Fruit fly (Drosophila melanogaster) whole organism, embryonic: ENCODE results near the gene eIF3h.
A peak's percentile ranks its signal among the peaks of the same experiment; 100 is the strongest.

ENCODE experiments used
- Blimp-1 ChIP-seq: fragments of 200-800 bp; sonication (Bioruptor generic); optimal IDR thresholded peaks from 3 replicates; lab custom pipeline; 2018; ENCODE audit warnings: missing biosample characterization, missing genetic modification characterization, mild to moderate bottlenecking, moderate library complexity, missing genetic modification reagents
- BtbVII ChIP-seq: fragments of 200-800 bp; sonication (Bioruptor generic); optimal IDR thresholded peaks from 3 replicates; lab custom pipeline; 2017; ENCODE audit warnings: missing biosample characterization, mild to moderate bottlenecking, missing genetic modification characterization
- C15 ChIP-seq: fragments of 200-800 bp; sonication (Bioruptor generic); IDR thresholded peaks from 3 replicates; pipeline ENCODE4 v1.3.6; 2022; ENCODE audit warnings: missing biosample characterization, missing genetic modification characterization
- CG10366 ChIP-seq: fragments of 200-800 bp; sonication (Bioruptor generic); IDR thresholded peaks from 2 replicates; pipeline ENCODE4 v1.3.6; 2022; ENCODE audit warnings: missing biosample characterization, missing genetic modification characterization
- CG10654 ChIP-seq: fragments of 200-800 bp; sonication (Bioruptor generic); optimal IDR thresholded peaks from 2 replicates; lab custom pipeline; 2016; ENCODE audit warnings: missing biosample characterization, missing genetic modification characterization
- CG11696 ChIP-seq: fragments of 200-800 bp; sonication (Bioruptor generic); IDR thresholded peaks from 2 replicates; pipeline ENCODE4 v1.3.6; 2022; ENCODE audit warnings: missing biosample characterization, missing genetic modification characterization
- CG13123 ChIP-seq: fragments of 200-800 bp; sonication (Bioruptor generic); optimal IDR thresholded peaks from 2 replicates; lab custom pipeline; 2016; ENCODE audit warnings: missing biosample characterization, missing genetic modification characterization
- CG14050 ChIP-seq: fragments of 200-800 bp; sonication (Bioruptor generic); IDR thresholded peaks from 3 replicates; pipeline ENCODE4 v1.3.6; 2022; ENCODE audit warnings: missing biosample characterization, missing genetic modification characterization
- CG14667 ChIP-seq: fragments of 200-800 bp; sonication (Bioruptor generic); IDR thresholded peaks from 2 replicates; pipeline ENCODE4 v1.3.6; 2022; ENCODE audit warnings: missing biosample characterization, missing genetic modification characterization
- CG15696 ChIP-seq: fragments of 200-800 bp; sonication (Bioruptor generic); optimal IDR thresholded peaks from 2 replicates; lab custom pipeline; 2019; ENCODE audit warnings: missing biosample characterization, mild to moderate bottlenecking, missing genetic modification characterization, moderate library complexity
- CG17361 ChIP-seq: fragments of 200-800 bp; sonication (Bioruptor generic); IDR thresholded peaks from 3 replicates; pipeline ENCODE4 v1.3.6; 2022; ENCODE audit warnings: missing biosample characterization, missing genetic modification characterization
- CG17568 ChIP-seq: fragments of 200-800 bp; sonication (Bioruptor generic); optimal IDR thresholded peaks from 2 replicates; lab custom pipeline; 2018; ENCODE audit warnings: missing biosample characterization, mild to moderate bottlenecking, missing genetic modification characterization, moderate library complexity
- CG18011 ChIP-seq: fragments of 200-800 bp; sonication (Bioruptor generic); optimal IDR thresholded peaks from 2 replicates; lab custom pipeline; 2017; ENCODE audit warnings: missing biosample characterization, missing genetic modification characterization, mild to moderate bottlenecking, moderate library complexity, missing genotype
- CG2116 ChIP-seq: fragments of 200-800 bp; sonication (Bioruptor generic); optimal IDR thresholded peaks from 3 replicates; lab custom pipeline; 2018; ENCODE audit warnings: missing biosample characterization, mild to moderate bottlenecking, missing genetic modification characterization
- CG2678 ChIP-seq: fragments of 200-800 bp; sonication (Bioruptor generic); optimal IDR thresholded peaks from 3 replicates; lab custom pipeline; 2019; ENCODE audit warnings: missing biosample characterization, mild to moderate bottlenecking, missing genetic modification characterization, moderate library complexity
- CG34376 ChIP-seq: fragments of 200-800 bp; sonication (Bioruptor generic); optimal IDR thresholded peaks from 2 replicates; lab custom pipeline; 2018; ENCODE audit warnings: missing biosample characterization, mild to moderate bottlenecking, missing genetic modification characterization
- CG4328 ChIP-seq: fragments of 200-800 bp; sonication (Bioruptor generic); optimal IDR thresholded peaks from 3 replicates; lab custom pipeline; 2017; ENCODE audit warnings: missing biosample characterization, missing genetic modification reagents, missing genetic modification characterization
- CG4820 ChIP-seq: fragments of 200-800 bp; sonication (Bioruptor generic); optimal IDR thresholded peaks from 3 replicates; lab custom pipeline; 2016; ENCODE audit warnings: missing biosample characterization, missing genetic modification characterization
- CG5245 ChIP-seq: fragments of 200-800 bp; sonication (Bioruptor generic); optimal IDR thresholded peaks from 3 replicates; lab custom pipeline; 2016; ENCODE audit warnings: missing biosample characterization, missing genetic modification characterization
- CG6854 ChIP-seq: fragments of 200-800 bp; sonication (Bioruptor generic); optimal IDR thresholded peaks from 3 replicates; lab custom pipeline; 2017; ENCODE audit warnings: missing biosample characterization, mild to moderate bottlenecking, missing genetic modification characterization
- CG9727 ChIP-seq: fragments of 200-800 bp; sonication (Bioruptor generic); optimal IDR thresholded peaks from 3 replicates; lab custom pipeline; 2017; ENCODE audit warnings: missing biosample characterization, mild to moderate bottlenecking, missing genetic modification characterization
- CG9797 ChIP-seq: fragments of 200-800 bp; sonication (Bioruptor generic); optimal IDR thresholded peaks from 3 replicates; lab custom pipeline; 2018; ENCODE audit warnings: missing biosample characterization, mild to moderate bottlenecking, missing genetic modification characterization
- CG9932 ChIP-seq: fragments of 200-800 bp; sonication (Bioruptor generic); IDR thresholded peaks from 2 replicates; pipeline ENCODE4 v1.3.6; 2022; ENCODE audit warnings: missing biosample characterization, missing genetic modification characterization
- Chrac-16 ChIP-seq: fragments of 200-800 bp; sonication (Bioruptor generic); optimal IDR thresholded peaks from 3 replicates; lab custom pipeline; 2016; ENCODE audit warnings: missing biosample characterization, missing genetic modification characterization
- CkIIα-i1 ChIP-seq: fragments of 200-800 bp; sonication (Bioruptor generic); IDR thresholded peaks from 2 replicates; pipeline ENCODE4 v1.3.6; 2022; ENCODE audit warnings: missing biosample characterization, missing genetic modification characterization
- Fer2 ChIP-seq: fragments of 200-800 bp; sonication (Bioruptor generic); optimal IDR thresholded peaks from 2 replicates; lab custom pipeline; 2018; ENCODE audit warnings: missing biosample characterization, mild to moderate bottlenecking, missing genetic modification characterization, moderate library complexity
- GATAe ChIP-seq: fragments of 200-800 bp; sonication (Bioruptor generic); conservative IDR thresholded peaks from 2 replicates; pipeline ENCODE4 v1.3.6; 2022; ENCODE audit warnings: missing biosample characterization, missing genetic modification characterization
- Gsc ChIP-seq: fragments of 200-800 bp; sonication (Bioruptor generic); IDR thresholded peaks from 2 replicates; pipeline ENCODE4 v1.3.6; 2022; ENCODE audit warnings: missing biosample characterization, missing genetic modification characterization
- HLHmδ ChIP-seq: fragments of 200-800 bp; sonication (Bioruptor generic); optimal IDR thresholded peaks from 2 replicates; lab custom pipeline; 2018; ENCODE audit warnings: missing biosample characterization, mild to moderate bottlenecking, missing genetic modification characterization, moderate library complexity
- Lhr ChIP-seq: fragments of 200-800 bp; sonication (Bioruptor generic); optimal IDR thresholded peaks from 3 replicates; lab custom pipeline; 2017; ENCODE audit warnings: mild to moderate bottlenecking, missing biosample characterization, missing genetic modification reagents, missing genetic modification characterization
- Spps ChIP-seq: fragments of 200-800 bp; sonication (Bioruptor generic); optimal IDR thresholded peaks from 2 replicates; lab custom pipeline; 2018; ENCODE audit warnings: missing biosample characterization, mild to moderate bottlenecking, missing genetic modification characterization
- Ssrp ChIP-seq: fragments of 200-800 bp; sonication (Bioruptor generic); optimal IDR thresholded peaks from 2 replicates; lab custom pipeline; 2018; ENCODE audit warnings: missing biosample characterization, mild to moderate bottlenecking, missing genetic modification characterization, moderate library complexity
- Xrp1 ChIP-seq: fragments of 200-800 bp; sonication (Bioruptor generic); IDR thresholded peaks from 2 replicates; pipeline ENCODE4 v1.3.6; 2022; ENCODE audit warnings: missing biosample characterization, missing genetic modification characterization
- ap ChIP-seq: fragments of 200-800 bp; sonication (Bioruptor generic); IDR thresholded peaks from 2 replicates; pipeline ENCODE4 v1.3.6; 2022; ENCODE audit warnings: missing biosample characterization, missing genetic modification characterization
- bowl ChIP-seq: fragments of 200-800 bp; sonication (Bioruptor generic); IDR thresholded peaks from 2 replicates; pipeline ENCODE4 v1.3.6; 2022; ENCODE audit warnings: missing biosample characterization, missing genetic modification characterization
- cad ChIP-seq: fragments of >200 bp; optimal IDR thresholded peaks from 2 replicates; lab custom pipeline; 2017; ENCODE audit warnings: missing biosample characterization, missing genetic modification characterization
- gcm ChIP-seq: fragments of 200-800 bp; sonication (Bioruptor generic); optimal IDR thresholded peaks from 2 replicates; lab custom pipeline; 2019; ENCODE audit warnings: missing biosample characterization, mild to moderate bottlenecking, missing genetic modification characterization, moderate library complexity
- gsb-n ChIP-seq: fragments of 200-800 bp; sonication (Bioruptor generic); optimal IDR thresholded peaks from 3 replicates; lab custom pipeline; 2018; ENCODE audit warnings: missing biosample characterization, mild to moderate bottlenecking, missing genetic modification characterization
- lilli ChIP-seq: fragments of 200-800 bp; sonication (Bioruptor generic); optimal IDR thresholded peaks from 3 replicates; lab custom pipeline; 2016; ENCODE audit warnings: missing biosample characterization, missing genetic modification characterization
- nerfin-2 ChIP-seq: fragments of 200-800 bp; sonication (Bioruptor generic); IDR thresholded peaks from 2 replicates; pipeline ENCODE4 v1.3.6; 2022; ENCODE audit warnings: missing biosample characterization, missing genetic modification characterization; ENCODE audit not compliant: partially characterized antibody
- odd ChIP-seq: fragments of 200-800 bp; sonication (Bioruptor generic); optimal IDR thresholded peaks from 2 replicates; lab custom pipeline; 2017; ENCODE audit warnings: missing biosample characterization, mild to moderate bottlenecking, missing genetic modification characterization
- onecut ChIP-seq: fragments of 200-800 bp; sonication (Bioruptor generic); IDR thresholded peaks from 2 replicates; pipeline ENCODE4 v1.3.6; 2022; ENCODE audit warnings: missing biosample characterization, missing genetic modification characterization
- pho ChIP-seq: fragments of 200-800 bp; sonication (Bioruptor generic); optimal IDR thresholded peaks from 2 replicates; lab custom pipeline; 2016; ENCODE audit warnings: missing biosample characterization, missing genetic modification characterization
- scrt ChIP-seq: fragments of 200-800 bp; sonication (Bioruptor generic); optimal IDR thresholded peaks from 2 replicates; lab custom pipeline; 2018; ENCODE audit warnings: missing biosample characterization, mild to moderate bottlenecking, missing genetic modification characterization, moderate library complexity
- shn ChIP-seq: fragments of 200-800 bp; sonication (Bioruptor generic); optimal IDR thresholded peaks from 3 replicates; lab custom pipeline; 2016; ENCODE audit warnings: missing biosample characterization, missing genetic modification characterization
- slou ChIP-seq: fragments of 200-800 bp; sonication (Bioruptor generic); optimal IDR thresholded peaks from 3 replicates; lab custom pipeline; 2016; ENCODE audit warnings: missing biosample characterization, missing genetic modification characterization
- slp2 ChIP-seq: fragments of 200-800 bp; sonication (Bioruptor generic); optimal IDR thresholded peaks from 2 replicates; lab custom pipeline; 2016; ENCODE audit warnings: missing biosample characterization, missing genetic modification characterization
- sna ChIP-seq: fragments of 200-800 bp; sonication (Bioruptor generic); IDR thresholded peaks from 2 replicates; pipeline ENCODE4 v1.3.6; 2022; ENCODE audit warnings: missing biosample characterization, missing genetic modification characterization; ENCODE audit not compliant: partially characterized antibody
- trh ChIP-seq: fragments of 200-800 bp; sonication (Bioruptor generic); optimal IDR thresholded peaks from 2 replicates; lab custom pipeline; 2016; ENCODE audit warnings: missing biosample characterization, missing genetic modification characterization
- twi ChIP-seq: fragments of 200-800 bp; optimal IDR thresholded peaks from 2 replicates; lab custom pipeline; 2019; ENCODE audit warnings: missing biosample characterization, mild to moderate bottlenecking, missing genetic modification characterization, moderate library complexity
- usp ChIP-seq: fragments of >200 bp; optimal IDR thresholded peaks from 2 replicates; lab custom pipeline; 2017; ENCODE audit warnings: missing biosample characterization, missing genetic modification characterization
- vvl ChIP-seq: fragments of 200-800 bp; sonication (Bioruptor generic); IDR thresholded peaks from 2 replicates; pipeline ENCODE4 v1.3.6; 2022; ENCODE audit warnings: missing biosample characterization, missing genetic modification characterization

eIF3h gene

dm6 chr2L:5093772-5094350, 41.0 kb upstream of the eIF3h start, which contains the start of gene CG5828 (continued):
- TF ChIP-seq CG4820 = no peak
- no peak for TF ChIP-seq pho (GFP tag; lab: Kevin White, UChicago)
- no peak for TF ChIP-seq CG34376 (GFP tag; lab: Kevin White, UChicago)
- TF ChIP-seq odd (GFP tag; lab: Kevin White, UChicago) = no peak
- TF ChIP-seq CG15696 (tag; lab: Kevin White, UChicago) = no peak
- TF ChIP-seq GATAe = no peak
- TF ChIP-seq CG2678 (tag; lab: Kevin White, UChicago) = no peak
- TF ChIP-seq Chrac-16 = no peak
- TF ChIP-seq CG9727 = no peak
- no peak for TF ChIP-seq CG18011
- TF ChIP-seq usp (GFP tag; lab: Kevin White, UChicago) = no peak
- TF ChIP-seq CG14050 (GFP tag; lab: Robert Waterston, UW) = no peak
- peak; percentile 85 for TF ChIP-seq CG2116
- no peak for TF ChIP-seq cad (GFP tag; lab: Kevin White, UChicago)
- TF ChIP-seq CG4328 (GFP tag; lab: Kevin White, UChicago) = no peak
- TF ChIP-seq twi (tag; lab: Kevin White, UChicago) = no peak
- no peak for TF ChIP-seq ap (GFP tag; lab: Robert Waterston, UW)
- no peak for TF ChIP-seq CG9932 (GFP tag; lab: Robert Waterston, UW)
- no peak for TF ChIP-seq CkIIα-i1 (GFP tag; lab: Robert Waterston, UW)
- TF ChIP-seq nerfin-2 (GFP tag; lab: Robert Waterston, UW) = no peak; the same call in 1 of the 2 replicates
- no peak for TF ChIP-seq CG6854 (GFP tag; lab: Kevin White, UChicago)
- TF ChIP-seq scrt = no peak
- no peak; the same call in 1 of the 2 replicates for TF ChIP-seq vvl (GFP tag; lab: Robert Waterston, UW)
- TF ChIP-seq C15 (GFP tag; lab: Robert Waterston, UW) = no peak
- no peak for TF ChIP-seq CG5245 (GFP tag; lab: Kevin White, UChicago)
- TF ChIP-seq CG17568 (GFP tag; lab: Kevin White, UChicago) = no peak
- TF ChIP-seq CG11696 (GFP tag; lab: Robert Waterston, UW) = no peak
- no peak for TF ChIP-seq slp2 (GFP tag; lab: Kevin White, UChicago)
- no peak for TF ChIP-seq slou (GFP tag; lab: Kevin White, UChicago)
- TF ChIP-seq trh (GFP tag; lab: Kevin White, UChicago) = no peak
- TF ChIP-seq HLHmδ (GFP tag; lab: Kevin White, UChicago) = no peak
- TF ChIP-seq Spps (tag; lab: Kevin White, UChicago) = no peak
- no peak for TF ChIP-seq shn (GFP tag; lab: Kevin White, UChicago)
- no peak for TF ChIP-seq CG10366
- no peak for TF ChIP-seq onecut (GFP tag; lab: Robert Waterston, UW)
- TF ChIP-seq Gsc (GFP tag; lab: Robert Waterston, UW) = no peak
- TF ChIP-seq bowl (GFP tag; lab: Robert Waterston, UW) = no peak
- no peak for TF ChIP-seq Xrp1
- no peak for TF ChIP-seq lilli (GFP tag; lab: Kevin White, UChicago)
- TF ChIP-seq CG17361 (GFP tag; lab: Robert Waterston, UW) = no peak; the same call in 2 of the 3 replicates
- TF ChIP-seq CG14667 (GFP tag; lab: Robert Waterston, UW) = no peak
- no peak for TF ChIP-seq CG13123 (GFP tag; lab: Kevin White, UChicago)
- TF ChIP-seq gsb-n (tag; lab: Kevin White, UChicago) = no peak
- TF ChIP-seq gcm (GFP tag; lab: Kevin White, UChicago) = no peak
- TF ChIP-seq Blimp-1 (GFP tag; lab: Kevin White, UChicago) = no peak
- TF ChIP-seq CG10654 (GFP tag; lab: Kevin White, UChicago) = no peak
- no peak for TF ChIP-seq Lhr (GFP tag; lab: Kevin White, UChicago)
- no peak for TF ChIP-seq Fer2 (tag; lab: Kevin White, UChicago)
- TF ChIP-seq Ssrp (tag; lab: Kevin White, UChicago) = no peak
- TF ChIP-seq BtbVII (GFP tag; lab: Kevin White, UChicago) = no peak
- peak; percentile 63 for TF ChIP-seq CG9797 (GFP tag; lab: Kevin White, UChicago)
- peak; percentile 55 for TF ChIP-seq sna (GFP tag; lab: Robert Waterston, UW)
